Fruit fly (Drosophila melanogaster): Measurements from ENCODE around the gene CG5112.
A peak's percentile ranks its signal among the peaks of the same experiment; 100 is the strongest.

The CG5112 gene

DNA sequence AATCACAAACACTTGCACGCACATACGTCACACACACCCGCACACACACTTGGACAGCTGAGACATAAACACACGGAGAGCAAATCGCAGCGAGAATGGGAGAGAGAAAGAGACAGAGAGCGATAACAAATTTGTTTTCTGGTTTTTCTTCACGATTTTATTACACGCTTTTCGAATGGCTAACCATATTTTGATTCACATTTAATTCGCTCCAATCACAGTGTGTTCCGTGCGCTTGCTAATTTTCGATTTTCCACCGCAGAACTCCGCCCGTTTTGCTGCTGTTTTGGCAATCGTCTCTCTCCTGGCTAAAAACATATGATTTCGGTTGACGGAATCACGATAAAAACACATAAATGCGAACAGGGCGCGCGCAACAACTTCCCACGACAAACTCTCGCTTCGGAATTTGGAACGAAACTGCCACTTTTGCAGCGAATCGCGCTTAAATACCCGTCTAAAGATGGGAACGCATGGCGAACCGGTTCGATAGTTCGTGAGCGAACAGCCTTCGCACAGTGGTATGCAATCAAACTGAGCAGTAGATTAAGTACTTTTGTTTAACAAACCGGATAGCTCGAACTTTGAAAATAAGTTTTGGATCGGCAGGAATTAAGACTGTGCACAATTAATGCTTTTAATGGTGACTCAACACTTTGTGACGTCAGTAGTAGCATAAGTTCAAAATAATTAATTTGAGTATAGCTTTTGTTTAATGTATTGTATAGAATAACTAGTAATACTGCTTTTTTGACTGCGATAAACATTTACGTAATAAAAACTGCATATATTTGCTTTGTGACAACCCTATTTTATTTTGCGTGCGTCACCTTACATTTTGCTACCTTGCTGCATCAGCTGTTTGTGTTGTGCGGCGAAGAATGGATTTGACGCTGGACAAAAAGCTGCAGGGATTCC lies 18.4 kb upstream of the CG5112 start, which contains the start of the genes Fur1 and Vps33B (continued):
- TF ChIP-seq CG17829 (tag; optimal IDR thresholded peaks at IDR 0.05) (peak; percentile 98), CG7357 (GFP tag; IDR thresholded peaks at IDR 0.05) (peak; percentile 85), Myb (GFP tag; optimal IDR thresholded peaks at IDR 0.05) (peak; percentile 91), ham (GFP tag; IDR thresholded peaks at IDR 0.05) (peak; percentile 80; the same call in 1 of the 2 replicates), vnd (GFP tag; IDR thresholded peaks at IDR 0.05; ENCODE audit: partially characterized antibody) (peak; percentile 80; the same call in 2 of the 3 replicates), esg (GFP tag; conservative IDR thresholded peaks at IDR 0.05) (peak; percentile 93), h (optimal IDR thresholded peaks at IDR 0.05) (no peak), pho (GFP tag; optimal IDR thresholded peaks at IDR 0.05) (peak; percentile 99), scrt (GFP tag; optimal IDR thresholded peaks at IDR 0.05) (peak; percentile 87), CG1832 (GFP tag; optimal IDR thresholded peaks at IDR 0.05) (no peak), chm (GFP tag; IDR thresholded peaks at IDR 0.05) (peak; percentile 84), zf30C (GFP tag; optimal IDR thresholded peaks at IDR 0.05) (no peak), kni (GFP tag; optimal IDR thresholded peaks at IDR 0.05) (peak; percentile 92), Lpt (GFP tag; optimal IDR thresholded peaks at IDR 0.05) (no peak), eyg (GFP tag; optimal IDR thresholded peaks at IDR 0.05) (peak; percentile 93), CG1529 (GFP tag; optimal IDR thresholded peaks at IDR 0.05) (peak; percentile 94), MTF-1 (GFP tag; optimal IDR thresholded peaks at IDR 0.05; ENCODE audit: borderline replicate concordance) (peak; percentile 83), run (tag; optimal IDR thresholded peaks at IDR 0.05) (peak; percentile 86), dysf (GFP tag; IDR thresholded peaks at IDR 0.05) (peak; percentile 95), D19A (tag; optimal IDR thresholded peaks at IDR 0.05) (peak; percentile 92), CG5245 (GFP tag; optimal IDR thresholded peaks at IDR 0.05) (peak; percentile 95), zen2 (GFP tag; IDR thresholded peaks at IDR 0.05; ENCODE audit: partially characterized antibody) (peak; percentile 74), YL-1 (GFP tag; optimal IDR thresholded peaks at IDR 0.05) (peak; percentile 93), CG11696 (GFP tag; IDR thresholded peaks at IDR 0.05) (peak; percentile 70; the same call in 1 of the 2 replicates), CG18011 (GFP tag; optimal IDR thresholded peaks at IDR 0.05) (peak; percentile 89), insv (GFP tag; optimal IDR thresholded peaks at IDR 0.05) (peak; percentile 62 to 80), CG10565 (GFP tag; optimal IDR thresholded peaks at IDR 0.05) (peak; percentile 92), CG10543 (GFP tag; optimal IDR thresholded peaks at IDR 0.05) (peak; percentile 98), Mad (GFP tag; optimal IDR thresholded peaks at IDR 0.05) (peak; percentile 98), CG3407 (GFP tag; optimal IDR thresholded peaks at IDR 0.05) (peak; percentile 92), Nf-YC (tag; optimal IDR thresholded peaks at IDR 0.05) (peak; percentile 90), Bdp1 (GFP tag; optimal IDR thresholded peaks at IDR 0.05) (peak; percentile 94), Dfd (GFP tag; optimal IDR thresholded peaks at IDR 0.05) (no peak), Fer1 (GFP tag; optimal IDR thresholded peaks at IDR 0.05) (peak; percentile 96), al (GFP tag; IDR thresholded peaks at IDR 0.05) (peak; percentile 94), Side (GFP tag; optimal IDR thresholded peaks at IDR 0.05) (peak; percentile 98), jing (GFP tag; optimal IDR thresholded peaks at IDR 0.05) (peak; percentile 92), gcm (GFP tag; optimal IDR thresholded peaks at IDR 0.05) (peak; percentile 94), Tbp (GFP tag; optimal IDR thresholded peaks at IDR 0.05) (no peak), inv (GFP tag; IDR thresholded peaks at IDR 0.05; ENCODE audit: partially characterized antibody) (peak; percentile 66; the same call in 1 of the 2 replicates), Kr (GFP tag; optimal IDR thresholded peaks at IDR 0.05) (no peak), ems (GFP tag; optimal IDR thresholded peaks at IDR 0.05) (peak; percentile 98), CG4854 (GFP tag; optimal IDR thresholded peaks at IDR 0.05) (peak; percentile 97), fru (optimal IDR thresholded peaks at IDR 0.05) (no peak), pnt (GFP tag; optimal IDR thresholded peaks at IDR 0.05) (peak; percentile 98), pum (GFP tag; optimal IDR thresholded peaks at IDR 0.05) (peak; percentile 98), CG8359 (GFP tag; optimal IDR thresholded peaks at IDR 0.05; ENCODE audit: borderline replicate concordance) (peak; percentile 89), dati (GFP tag; IDR thresholded peaks at IDR 0.05) (peak; percentile 84), ind (GFP tag; optimal IDR thresholded peaks at IDR 0.05) (peak; percentile 99)
